Worm (Caenorhabditis elegans) whole organism, late embryonic: ENCODE measurements around the gene Y32H12A.7.

Source experiments
- Y22D7AL.16 ChIP-seq: sonication (generic microtip); optimal IDR thresholded peaks from 2 replicates; lab custom pipeline; 2016; ENCODE audit warnings: missing genetic modification characterization, missing compliant biosample characterization
- ceh-24 ChIP-seq: sonication (generic microtip); optimal IDR thresholded peaks from 2 replicates; lab custom pipeline; 2016; ENCODE audit warnings: mild to moderate bottlenecking, missing genetic modification characterization, missing compliant biosample characterization
- ceh-30 ChIP-seq: fragments of 150-350 bp; optimal IDR thresholded peaks from 2 replicates; lab custom pipeline; 2014; ENCODE audit warnings: missing biosample characterization, missing genetic modification characterization
- ceh-6 ChIP-seq: fragments of 200-800 bp; sonication (Bioruptor generic); optimal IDR thresholded peaks from 2 replicates; lab custom pipeline; 2018; ENCODE audit warnings: mild to moderate bottlenecking, missing genetic modification characterization, missing compliant biosample characterization
- elt-2 ChIP-seq: sonication (generic microtip); optimal IDR thresholded peaks from 2 replicates; lab custom pipeline; 2016; ENCODE audit warnings: missing genetic modification reagents, missing genetic modification characterization, missing compliant biosample characterization
- ets-4 ChIP-seq: sonication (generic microtip); optimal IDR thresholded peaks from 2 replicates; lab custom pipeline; 2016; ENCODE audit warnings: missing genetic modification characterization, missing compliant biosample characterization
- hlh-30 ChIP-seq: sonication (generic microtip); optimal IDR thresholded peaks from 2 replicates; lab custom pipeline; 2017; ENCODE audit warnings: antibody characterized with exemption, missing genetic modification characterization, missing compliant biosample characterization; ENCODE audit not compliant: insufficient read depth
- lim-6 ChIP-seq: sonication (generic microtip); optimal IDR thresholded peaks from 2 replicates; lab custom pipeline; 2016; ENCODE audit warnings: missing genetic modification characterization, missing compliant biosample characterization
- pqm-1 ChIP-seq: sonication (generic microtip); optimal IDR thresholded peaks from 2 replicates; lab custom pipeline; 2016; ENCODE audit warnings: missing genetic modification characterization, missing compliant biosample characterization
- sox-4 ChIP-seq: sonication (generic microtip); optimal IDR thresholded peaks from 2 replicates; lab custom pipeline; 2017; ENCODE audit warnings: mild to moderate bottlenecking, missing genetic modification characterization, inconsistent platforms, missing compliant biosample characterization
- unc-3 ChIP-seq, 2 experiments: fragments of 200-800 bp in 1 of 2; sonication (Bioruptor generic) in 1 of 2; sonication (generic microtip) in 1 of 2; conservative IDR thresholded peaks in 1 of 2; optimal IDR thresholded peaks in 1 of 2; 2 replicates each; pipeline versions ENCODE4 v1.3.6 to Lab custom; 2016 to 2022; ENCODE audit warnings: missing compliant biosample characterization in 2 of 2, missing genetic modification characterization in 2 of 2, missing genetic modification reagents in 1 of 2

- no peak for TF ChIP-seq ceh-24
- TF ChIP-seq elt-2 (tag; lab: Kevin White, UChicago) = no peak
- no peak for TF ChIP-seq Y22D7AL.16 (tag; lab: Kevin White, UChicago)
- TF ChIP-seq ceh-30 (tag; lab: Kevin White, UChicago) = no peak
- no peak for TF ChIP-seq sox-4
- no peak for TF ChIP-seq lim-6 (tag; lab: Kevin White, UChicago)
- no peak for TF ChIP-seq ceh-6
- TF ChIP-seq ets-4 = no peak
- TF ChIP-seq hlh-30 = no peak
- no peak for TF ChIP-seq unc-3 (GFP tag; conservative IDR thresholded peaks at IDR 0.05; lab: Robert Waterston, UW)
- no peak for TF ChIP-seq unc-3 (tag; optimal IDR thresholded peaks at IDR 0.05; lab: Kevin White, UChicago)
- TF ChIP-seq pqm-1 (tag; lab: Kevin White, UChicago) = no peak
Observed at ce11 chrIII:5344561-5344960, 40.7 kb downstream of the Y32H12A.7 start.
